Fruit fly (Drosophila melanogaster) whole organism, embryonic: ENCODE results near the gene bor.
A peak's percentile ranks its signal among the peaks of the same experiment; 100 is the strongest.

Experiments
- Blimp-1 ChIP-seq: fragments of 200-800 bp; sonication (Bioruptor generic); optimal IDR thresholded peaks from 3 replicates; lab custom pipeline; 2018; ENCODE audit warnings: missing biosample characterization, missing genetic modification characterization, mild to moderate bottlenecking, moderate library complexity, missing genetic modification reagents
- BtbVII ChIP-seq: fragments of 200-800 bp; sonication (Bioruptor generic); optimal IDR thresholded peaks from 3 replicates; lab custom pipeline; 2017; ENCODE audit warnings: missing biosample characterization, mild to moderate bottlenecking, missing genetic modification characterization
- CG11695 ChIP-seq: fragments of 200-800 bp; sonication (Bioruptor generic); IDR thresholded peaks from 3 replicates; pipeline ENCODE4 v1.3.6; 2022; ENCODE audit warnings: missing biosample characterization, missing genetic modification characterization
- CG12155 ChIP-seq: fragments of 200-800 bp; sonication (Bioruptor generic); optimal IDR thresholded peaks from 3 replicates; lab custom pipeline; 2016; ENCODE audit warnings: missing biosample characterization, missing genetic modification characterization
- CG12219 ChIP-seq: fragments of 200-800 bp; sonication (Bioruptor generic); optimal IDR thresholded peaks from 3 replicates; lab custom pipeline; 2018; ENCODE audit warnings: missing biosample characterization, mild to moderate bottlenecking, missing genetic modification characterization
- CG1233 ChIP-seq: fragments of 200-800 bp; sonication (Bioruptor generic); optimal IDR thresholded peaks from 4 replicates; lab custom pipeline; 2018; ENCODE audit warnings: missing biosample characterization, mild to moderate bottlenecking, missing genetic modification characterization
- CG12659 ChIP-seq: fragments of 200-800 bp; sonication (Bioruptor generic); optimal IDR thresholded peaks from 3 replicates; lab custom pipeline; 2017; ENCODE audit warnings: mild to moderate bottlenecking, missing biosample characterization, missing genetic modification reagents, missing genetic modification characterization
- CG13296 ChIP-seq: fragments of 200-800 bp; sonication (Bioruptor generic); optimal IDR thresholded peaks from 3 replicates; lab custom pipeline; 2018; ENCODE audit warnings: missing biosample characterization, mild to moderate bottlenecking, missing genetic modification characterization
- CG14014 ChIP-seq: fragments of 200-800 bp; sonication (Bioruptor generic); IDR thresholded peaks from 2 replicates; pipeline ENCODE4 v1.3.6; 2022; ENCODE audit warnings: missing biosample characterization, missing genetic modification characterization
- CG14667 ChIP-seq: fragments of 200-800 bp; sonication (Bioruptor generic); IDR thresholded peaks from 2 replicates; pipeline ENCODE4 v1.3.6; 2022; ENCODE audit warnings: missing biosample characterization, missing genetic modification characterization
- CG1792 ChIP-seq: fragments of 200-800 bp; sonication (Bioruptor generic); optimal IDR thresholded peaks from 2 replicates; lab custom pipeline; 2016; ENCODE audit warnings: missing biosample characterization, missing genetic modification characterization
- CG18011 ChIP-seq: fragments of 200-800 bp; sonication (Bioruptor generic); optimal IDR thresholded peaks from 2 replicates; lab custom pipeline; 2017; ENCODE audit warnings: missing biosample characterization, missing genetic modification characterization, mild to moderate bottlenecking, moderate library complexity, missing genotype
- CG18619 ChIP-seq: fragments of 200-800 bp; sonication (Bioruptor generic); optimal IDR thresholded peaks from 3 replicates; lab custom pipeline; 2017; ENCODE audit warnings: missing biosample characterization, mild to moderate bottlenecking, missing genetic modification characterization
- CG30431 ChIP-seq: fragments of 200-800 bp; sonication (Bioruptor generic); optimal IDR thresholded peaks from 2 replicates; lab custom pipeline; 2017; ENCODE audit warnings: missing biosample characterization, missing genetic modification characterization
- CG4328 ChIP-seq: fragments of 200-800 bp; sonication (Bioruptor generic); optimal IDR thresholded peaks from 3 replicates; lab custom pipeline; 2017; ENCODE audit warnings: missing biosample characterization, missing genetic modification reagents, missing genetic modification characterization
- CG4820 ChIP-seq: fragments of 200-800 bp; sonication (Bioruptor generic); optimal IDR thresholded peaks from 3 replicates; lab custom pipeline; 2016; ENCODE audit warnings: missing biosample characterization, missing genetic modification characterization
- CG8388 ChIP-seq: fragments of 200-800 bp; sonication (Bioruptor generic); optimal IDR thresholded peaks from 2 replicates; lab custom pipeline; 2019; ENCODE audit warnings: missing biosample characterization, mild to moderate bottlenecking, missing genetic modification characterization, moderate library complexity
- CG8924 ChIP-seq: fragments of 200-800 bp; optimal IDR thresholded peaks from 3 replicates; lab custom pipeline; 2019; ENCODE audit warnings: missing biosample characterization, mild to moderate bottlenecking, missing genetic modification characterization, moderate library complexity
- Chrac-16 ChIP-seq: fragments of 200-800 bp; sonication (Bioruptor generic); optimal IDR thresholded peaks from 3 replicates; lab custom pipeline; 2016; ENCODE audit warnings: missing biosample characterization, missing genetic modification characterization
- D19A ChIP-seq: fragments of 200-800 bp; optimal IDR thresholded peaks from 3 replicates; lab custom pipeline; 2019; ENCODE audit warnings: missing biosample characterization, mild to moderate bottlenecking, missing genetic modification characterization, moderate library complexity
- ERR ChIP-seq: fragments of 200-800 bp; sonication (Bioruptor generic); optimal IDR thresholded peaks from 2 replicates; lab custom pipeline; 2016; ENCODE audit warnings: missing biosample characterization, missing genetic modification characterization
- Fer1 ChIP-seq: fragments of 200-800 bp; sonication (Bioruptor generic); optimal IDR thresholded peaks from 2 replicates; lab custom pipeline; 2017; ENCODE audit warnings: missing biosample characterization, mild to moderate bottlenecking, missing genetic modification characterization
- Fer2 ChIP-seq: fragments of 200-800 bp; sonication (Bioruptor generic); optimal IDR thresholded peaks from 2 replicates; lab custom pipeline; 2018; ENCODE audit warnings: missing biosample characterization, mild to moderate bottlenecking, missing genetic modification characterization, moderate library complexity
- HLH54F ChIP-seq: fragments of 200-800 bp; sonication (Bioruptor generic); optimal IDR thresholded peaks from 3 replicates; lab custom pipeline; 2016; ENCODE audit warnings: missing biosample characterization, missing genetic modification characterization
- Hr39 ChIP-seq: fragments of >200 bp; optimal IDR thresholded peaks from 2 replicates; lab custom pipeline; 2017
- Hsf ChIP-seq: fragments of 200-800 bp; sonication (Bioruptor generic); optimal IDR thresholded peaks from 3 replicates; lab custom pipeline; 2016; ENCODE audit warnings: missing biosample characterization, missing genetic modification characterization
- Max ChIP-seq: fragments of 200-800 bp; sonication (Bioruptor generic); optimal IDR thresholded peaks from 2 replicates; lab custom pipeline; 2016; ENCODE audit warnings: missing biosample characterization, mild to moderate bottlenecking, missing genetic modification characterization
- Sox102F ChIP-seq: fragments of 200-800 bp; sonication (Bioruptor generic); optimal IDR thresholded peaks from 2 replicates; lab custom pipeline; 2018; ENCODE audit warnings: missing biosample characterization, mild to moderate bottlenecking, missing genetic modification characterization, moderate library complexity
- Sry-δ ChIP-seq: fragments of 200-800 bp; sonication (Bioruptor generic); optimal IDR thresholded peaks from 2 replicates; lab custom pipeline; 2016; ENCODE audit warnings: missing biosample characterization, missing genetic modification characterization
- Ssrp ChIP-seq: fragments of 200-800 bp; sonication (Bioruptor generic); optimal IDR thresholded peaks from 2 replicates; lab custom pipeline; 2018; ENCODE audit warnings: missing biosample characterization, mild to moderate bottlenecking, missing genetic modification characterization, moderate library complexity
- Tbp ChIP-seq: fragments of >200 bp; optimal IDR thresholded peaks from 2 replicates; lab custom pipeline; 2018; ENCODE audit warnings: missing biosample characterization, missing genetic modification characterization
- abd-A ChIP-seq: fragments of 200-800 bp; sonication (Bioruptor generic); optimal IDR thresholded peaks from 3 replicates; lab custom pipeline; 2019; ENCODE audit warnings: missing biosample characterization, mild to moderate bottlenecking, missing genetic modification characterization, moderate library complexity
- bigmax ChIP-seq: fragments of 200-800 bp; sonication (Bioruptor generic); optimal IDR thresholded peaks from 2 replicates; lab custom pipeline; 2018; ENCODE audit warnings: missing biosample characterization, mild to moderate bottlenecking, missing genetic modification characterization
- crp ChIP-seq, 2 experiments: fragments of 200-800 bp; sonication (Bioruptor generic); optimal IDR thresholded peaks; 2 replicates in 1 of 2; 3 replicates in 1 of 2; lab custom pipeline; 2017; ENCODE audit warnings: missing biosample characterization in 2 of 2, missing genetic modification characterization in 2 of 2, mild to moderate bottlenecking in 1 of 2, moderate library complexity in 1 of 2
- danr ChIP-seq: fragments of 200-800 bp; sonication (Bioruptor generic); IDR thresholded peaks from 2 replicates; pipeline ENCODE4 v1.3.6; 2022; ENCODE audit warnings: missing biosample characterization, missing genetic modification characterization
- dmrt99B ChIP-seq: fragments of 200-800 bp; sonication (Bioruptor generic); optimal IDR thresholded peaks from 2 replicates; lab custom pipeline; 2018; ENCODE audit warnings: missing biosample characterization, mild to moderate bottlenecking, missing genetic modification characterization, moderate library complexity
- grau ChIP-seq: fragments of 200-800 bp; optimal IDR thresholded peaks from 3 replicates; lab custom pipeline; 2019; ENCODE audit warnings: missing biosample characterization, mild to moderate bottlenecking, missing genetic modification characterization, moderate library complexity
- gsb-n ChIP-seq: fragments of 200-800 bp; sonication (Bioruptor generic); optimal IDR thresholded peaks from 3 replicates; lab custom pipeline; 2018; ENCODE audit warnings: missing biosample characterization, mild to moderate bottlenecking, missing genetic modification characterization
- her ChIP-seq: fragments of 200-800 bp; sonication (Bioruptor generic); optimal IDR thresholded peaks from 2 replicates; lab custom pipeline; 2016; ENCODE audit warnings: missing biosample characterization, missing genetic modification characterization
- ind ChIP-seq: fragments of 200-800 bp; sonication (Bioruptor generic); optimal IDR thresholded peaks from 3 replicates; lab custom pipeline; 2016; ENCODE audit warnings: missing biosample characterization, missing genetic modification characterization
- lbe ChIP-seq: fragments of 200-800 bp; sonication (Bioruptor generic); optimal IDR thresholded peaks from 2 replicates; lab custom pipeline; 2016; ENCODE audit warnings: missing biosample characterization, mild to moderate bottlenecking, missing genetic modification characterization
- nau ChIP-seq: fragments of 200-800 bp; sonication (Bioruptor generic); optimal IDR thresholded peaks from 3 replicates; lab custom pipeline; 2017; ENCODE audit warnings: missing biosample characterization, mild to moderate bottlenecking, missing genetic modification characterization, missing genetic modification reagents
- salm ChIP-seq: fragments of 200-800 bp; sonication (Bioruptor generic); optimal IDR thresholded peaks from 2 replicates; lab custom pipeline; 2018; ENCODE audit warnings: missing biosample characterization, mild to moderate bottlenecking, missing genetic modification characterization
- sens ChIP-seq: fragments of 200-800 bp; sonication (Bioruptor generic); peaks from one replicate; lab custom pipeline; 2016; ENCODE audit warnings: missing biosample characterization, missing genetic modification characterization
- slou ChIP-seq: fragments of 200-800 bp; sonication (Bioruptor generic); optimal IDR thresholded peaks from 3 replicates; lab custom pipeline; 2016; ENCODE audit warnings: missing biosample characterization, missing genetic modification characterization
- tgo ChIP-seq: fragments of 200-800 bp; sonication (Bioruptor generic); IDR thresholded peaks from 3 replicates; pipeline ENCODE4 v1.3.6; 2022; ENCODE audit warnings: missing biosample characterization, missing genetic modification characterization
- tin ChIP-seq: fragments of 200-800 bp; sonication (Bioruptor generic); optimal IDR thresholded peaks from 3 replicates; lab custom pipeline; 2016; ENCODE audit warnings: missing biosample characterization, missing genetic modification characterization
- trem ChIP-seq: fragments of 200-800 bp; optimal IDR thresholded peaks from 3 replicates; lab custom pipeline; 2019; ENCODE audit warnings: missing biosample characterization, mild to moderate bottlenecking, missing genetic modification characterization, moderate library complexity
- tup ChIP-seq: fragments of 200-800 bp; sonication (Bioruptor generic); optimal IDR thresholded peaks from 2 replicates; lab custom pipeline; 2016; ENCODE audit warnings: missing biosample characterization, mild to moderate bottlenecking, missing genetic modification characterization, moderate library complexity
- twi ChIP-seq: fragments of 200-800 bp; optimal IDR thresholded peaks from 2 replicates; lab custom pipeline; 2019; ENCODE audit warnings: missing biosample characterization, mild to moderate bottlenecking, missing genetic modification characterization, moderate library complexity
- unpg ChIP-seq: fragments of 200-800 bp; sonication (Bioruptor generic); optimal IDR thresholded peaks from 3 replicates; lab custom pipeline; 2018; ENCODE audit warnings: missing biosample characterization, mild to moderate bottlenecking, missing genetic modification characterization, moderate library complexity

bor gene

dm6 chr3R:16253427-16253883 lies 10.5 kb downstream of the bor start (continued):
- peak; percentile 59 for TF ChIP-seq Max (GFP tag; lab: Kevin White, UChicago)
- peak; percentile 90 for TF ChIP-seq CG18619 (GFP tag; lab: Kevin White, UChicago)
- TF ChIP-seq tin (GFP tag; lab: Kevin White, UChicago) = peak; percentile 58
- no peak for TF ChIP-seq CG14014 (GFP tag; lab: Robert Waterston, UW)
- peak in 1 of 2 experiments; percentile 27 for TF ChIP-seq crp (GFP tag; optimal IDR thresholded peaks at IDR 0.05; lab: Kevin White, UChicago)
- peak; percentile 33 for TF ChIP-seq trem (tag; lab: Kevin White, UChicago)
- no peak for TF ChIP-seq abd-A (tag; lab: Kevin White, UChicago)
- peak; percentile 69 for TF ChIP-seq CG4820
- peak; percentile 30 for TF ChIP-seq CG18011 (GFP tag; lab: Kevin White, UChicago)
- TF ChIP-seq grau = peak; percentile 87
- peak; percentile 24 for TF ChIP-seq tup
- TF ChIP-seq her (GFP tag; lab: Kevin White, UChicago) = no peak
- TF ChIP-seq CG30431 (GFP tag; lab: Kevin White, UChicago) = peak; percentile 35
- peak; percentile 66 for TF ChIP-seq ind (GFP tag; lab: Kevin White, UChicago)
- TF ChIP-seq CG14667 (GFP tag; lab: Robert Waterston, UW) = no peak
- TF ChIP-seq tgo (GFP tag; lab: Robert Waterston, UW) = no peak
- TF ChIP-seq CG11695 (GFP tag; lab: Robert Waterston, UW) = no peak
- peak; percentile 72 for TF ChIP-seq unpg
- TF ChIP-seq slou (GFP tag; lab: Kevin White, UChicago) = peak; percentile 40
- no peak for TF ChIP-seq danr
- peak; percentile 50 for TF ChIP-seq gsb-n (tag; lab: Kevin White, UChicago)
- TF ChIP-seq CG8388 (GFP tag; lab: Kevin White, UChicago) = peak; percentile 73
- peak; percentile 56 for TF ChIP-seq twi (tag; lab: Kevin White, UChicago)
- TF ChIP-seq CG13296 = peak; percentile 88
- peak; percentile 55 for TF ChIP-seq Fer2 (tag; lab: Kevin White, UChicago)
- peak; percentile 89 for TF ChIP-seq sens (GFP tag; lab: Kevin White, UChicago)
- peak; percentile 73 for TF ChIP-seq nau (GFP tag; lab: Kevin White, UChicago)
- peak; percentile 14 for TF ChIP-seq HLH54F (GFP tag; lab: Kevin White, UChicago)
- peak; percentile 52 for TF ChIP-seq lbe (GFP tag; lab: Kevin White, UChicago)
- TF ChIP-seq dmrt99B (tag; lab: Kevin White, UChicago) = peak; percentile 89
- peak; percentile 31 for TF ChIP-seq salm (tag; lab: Kevin White, UChicago)
- peak; percentile 88 for TF ChIP-seq CG8924 (tag; lab: Kevin White, UChicago)
- peak; percentile 42 for TF ChIP-seq Chrac-16 (GFP tag; lab: Kevin White, UChicago)
- TF ChIP-seq Sry-δ (GFP tag; lab: Kevin White, UChicago) = no peak
- peak; percentile 84 for TF ChIP-seq Fer1 (GFP tag; lab: Kevin White, UChicago)
- peak; percentile 31 for TF ChIP-seq CG12155 (GFP tag; lab: Kevin White, UChicago)
- TF ChIP-seq Hr39 (lab: Kevin White, UChicago) = no peak
- no peak for TF ChIP-seq bigmax (GFP tag; lab: Kevin White, UChicago)
- peak; percentile 8 for TF ChIP-seq CG12219 (GFP tag; lab: Kevin White, UChicago)
- TF ChIP-seq D19A (tag; lab: Kevin White, UChicago) = peak; percentile 79
- peak; percentile 81 for TF ChIP-seq CG1233 (GFP tag; lab: Kevin White, UChicago)
- TF ChIP-seq CG12659 (GFP tag; lab: Kevin White, UChicago) = peak; percentile 89
- no peak for TF ChIP-seq CG1792 (GFP tag; lab: Kevin White, UChicago)
- no peak for TF ChIP-seq ERR (GFP tag; lab: Kevin White, UChicago)
- peak; percentile 48 for TF ChIP-seq Hsf (GFP tag; lab: Kevin White, UChicago)
- peak; percentile 82 for TF ChIP-seq CG4328 (GFP tag; lab: Kevin White, UChicago)
- peak; percentile 71 for TF ChIP-seq Blimp-1 (GFP tag; lab: Kevin White, UChicago)
- no peak for TF ChIP-seq Tbp (GFP tag; lab: Kevin White, UChicago)
- TF ChIP-seq BtbVII (GFP tag; lab: Kevin White, UChicago) = peak; percentile 86
- TF ChIP-seq Sox102F (GFP tag; lab: Kevin White, UChicago) = peak; percentile 76
- TF ChIP-seq Ssrp (tag; lab: Kevin White, UChicago) = peak; percentile 82
